Worm (Caenorhabditis elegans): ENCODE data around the gene kbp-3.

ce11 chrII:14399595-14399994 lies 9.7 kb upstream of the kbp-3 start:
- peak; percentile 33 for TF ChIP-seq elt-2 (tag; optimal IDR thresholded peaks at IDR 0.05)
- TF ChIP-seq tbx-2 (tag; optimal IDR thresholded peaks at IDR 0.05): peak; percentile 47
